Worm (Caenorhabditis elegans) whole organism, early embryonic: Measurements from ENCODE around the gene ZC250.5.

Source experiments
- B0310.2 ChIP-seq: sonication (generic microtip); optimal IDR thresholded peaks from 2 replicates; lab custom pipeline; 2016; ENCODE audit warnings: mild to moderate bottlenecking, missing genetic modification characterization, missing compliant biosample characterization
- F13C5.2 ChIP-seq: sonication (generic microtip); optimal IDR thresholded peaks from 2 replicates; lab custom pipeline; 2017; ENCODE audit warnings: mild to moderate bottlenecking, missing genetic modification characterization, inconsistent platforms, missing compliant biosample characterization
- aly-1 ChIP-seq: sonication (generic microtip); optimal IDR thresholded peaks from 2 replicates; lab custom pipeline; 2016; ENCODE audit warnings: missing genetic modification characterization, missing compliant biosample characterization
- ama-1 ChIP-seq: fragments of 150-350 bp; optimal IDR thresholded peaks from 2 replicates; lab custom pipeline; 2014
- ceh-13 ChIP-seq: fragments of 200-800 bp; sonication (Bioruptor generic); optimal IDR thresholded peaks from 2 replicates; lab custom pipeline; 2018; ENCODE audit warnings: mild to moderate bottlenecking, missing genetic modification characterization, missing compliant biosample characterization
- ceh-36 ChIP-seq: sonication (generic microtip); optimal IDR thresholded peaks from 2 replicates; lab custom pipeline; 2016; ENCODE audit warnings: missing genetic modification characterization, inconsistent platforms, missing compliant biosample characterization
- ets-7 ChIP-seq: sonication (generic microtip); optimal IDR thresholded peaks from 2 replicates; lab custom pipeline; 2016; ENCODE audit warnings: missing genotype, missing genetic modification characterization, missing compliant biosample characterization
- flt-1 ChIP-seq: fragments of 200-800 bp; sonication (Bioruptor generic); IDR thresholded peaks from 2 replicates; pipeline ENCODE4 v1.3.6; 2022; ENCODE audit warnings: missing genetic modification characterization, missing compliant biosample characterization
- hmbx-1 ChIP-seq: sonication (generic microtip); optimal IDR thresholded peaks from 2 replicates; lab custom pipeline; 2016; ENCODE audit warnings: mild to moderate bottlenecking, missing genetic modification characterization, missing compliant biosample characterization
- hmg-4 ChIP-seq: fragments of 200-800 bp; sonication (Bioruptor generic); optimal IDR thresholded peaks from 2 replicates; lab custom pipeline; 2018; ENCODE audit warnings: mild to moderate bottlenecking, missing genetic modification characterization, missing compliant biosample characterization
- hnd-1 ChIP-seq: sonication (generic microtip); optimal IDR thresholded peaks from 2 replicates; lab custom pipeline; 2016; ENCODE audit warnings: missing genetic modification characterization, missing compliant biosample characterization
- pes-1 ChIP-seq: fragments of 200-800 bp; sonication (Bioruptor generic); IDR thresholded peaks from 2 replicates; pipeline ENCODE4 v1.3.6; 2022; ENCODE audit warnings: missing genetic modification reagents, missing genetic modification characterization, missing compliant biosample characterization
- scrt-1 ChIP-seq: fragments of 200-800 bp; sonication (Bioruptor generic); IDR thresholded peaks from 2 replicates; pipeline ENCODE4 v1.3.6; 2022; ENCODE audit warnings: missing genetic modification characterization, missing compliant biosample characterization
- sea-1 ChIP-seq: fragments of 200-800 bp; sonication (Bioruptor generic); conservative IDR thresholded peaks from 2 replicates; pipeline ENCODE4 v1.3.6; 2022; ENCODE audit warnings: missing genetic modification characterization, missing compliant biosample characterization
- tbx-11 ChIP-seq: fragments of 200-800 bp; sonication (Bioruptor generic); IDR thresholded peaks from 2 replicates; pipeline ENCODE4 v1.3.6; 2022; ENCODE audit warnings: missing genetic modification characterization, missing compliant biosample characterization
- tbx-37 ChIP-seq: fragments of 200-800 bp; sonication (Bioruptor generic); conservative IDR thresholded peaks from 2 replicates; pipeline ENCODE4 v1.3.6; 2022; ENCODE audit warnings: missing genetic modification reagents, missing genetic modification characterization, missing compliant biosample characterization
- tra-4 ChIP-seq: sonication (generic microtip); optimal IDR thresholded peaks from 2 replicates; lab custom pipeline; 2017; ENCODE audit warnings: missing genetic modification characterization, missing compliant biosample characterization

ZC250.5 gene

ce11 chrV:5769500-5769899 lies 36.1 kb upstream of the ZC250.5 start:
- TF ChIP-seq ama-1 (lab: Kevin White, UChicago) (no peak), ceh-36 (tag; lab: Kevin White, UChicago) (no peak), tbx-11 (GFP tag; lab: Robert Waterston, UW) (no peak), hnd-1 (no peak), ets-7 (tag; lab: Kevin White, UChicago) (no peak), ceh-13 (GFP tag; lab: Kevin White, UChicago) (no peak)

ce11 chrV:5769999-5770398 lies 35.6 kb upstream of the ZC250.5 start:
- TF ChIP-seq tbx-37 (GFP tag; lab: Robert Waterston, UW) = no peak
- TF ChIP-seq hmg-4 (GFP tag; lab: Kevin White, UChicago) = no peak
- TF ChIP-seq pes-1 (GFP tag; lab: Robert Waterston, UW) = no peak
- no peak for TF ChIP-seq F13C5.2
- no peak for TF ChIP-seq hmbx-1 (tag; lab: Kevin White, UChicago)
- no peak for TF ChIP-seq ama-1 (lab: Kevin White, UChicago)
- no peak for TF ChIP-seq tbx-11 (GFP tag; lab: Robert Waterston, UW)

- TF ChIP-seq ama-1 (lab: Kevin White, UChicago) (no peak), tbx-37 (GFP tag; lab: Robert Waterston, UW) (no peak), ets-7 (tag; lab: Kevin White, UChicago) (no peak), tra-4 (no peak), ceh-36 (tag; lab: Kevin White, UChicago) (no peak), sea-1 (GFP tag; lab: Robert Waterston, UW) (no peak), scrt-1 (no peak), F13C5.2 (no peak)
Observed at ce11 chrV:5771627-5772026, 33.9 kb upstream of the ZC250.5 start, which contains the start of gene F44E7.3. F44E7.3 (plus strand) TSS chrV:5771945.

ce11 chrV:5772503-5772902 lies 33.1 kb upstream of the ZC250.5 start:
- no peak for TF ChIP-seq hmbx-1 (tag; lab: Kevin White, UChicago)
- no peak for TF ChIP-seq pes-1 (GFP tag; lab: Robert Waterston, UW)
- no peak for TF ChIP-seq sea-1 (GFP tag; lab: Robert Waterston, UW)
- TF ChIP-seq tra-4 = no peak
- no peak for TF ChIP-seq tbx-37 (GFP tag; lab: Robert Waterston, UW)
- TF ChIP-seq ceh-13 (GFP tag; lab: Kevin White, UChicago) = no peak
- TF ChIP-seq F13C5.2 = no peak
- no peak for TF ChIP-seq B0310.2 (tag; lab: Kevin White, UChicago)
- TF ChIP-seq scrt-1 = no peak
- TF ChIP-seq ceh-36 (tag; lab: Kevin White, UChicago) = no peak
- TF ChIP-seq ets-7 (tag; lab: Kevin White, UChicago) = no peak
- TF ChIP-seq ama-1 (lab: Kevin White, UChicago) = no peak
- no peak for TF ChIP-seq hmg-4 (GFP tag; lab: Kevin White, UChicago)
- TF ChIP-seq flt-1 (GFP tag; lab: Robert Waterston, UW) = no peak
- TF ChIP-seq aly-1 (tag; lab: Kevin White, UChicago) = no peak
- TF ChIP-seq hnd-1 = no peak
- TF ChIP-seq tbx-11 (GFP tag; lab: Robert Waterston, UW) = no peak

ce11 chrV:5774137-5774536 lies 31.4 kb upstream of the ZC250.5 start:
- TF ChIP-seq tbx-37 (GFP tag; lab: Robert Waterston, UW) (no peak), hmg-4 (GFP tag; lab: Kevin White, UChicago) (no peak), hmbx-1 (tag; lab: Kevin White, UChicago) (no peak), scrt-1 (no peak), ceh-13 (GFP tag; lab: Kevin White, UChicago) (no peak), pes-1 (GFP tag; lab: Robert Waterston, UW) (no peak), aly-1 (tag; lab: Kevin White, UChicago) (no peak), hnd-1 (no peak), B0310.2 (tag; lab: Kevin White, UChicago) (no peak), ceh-36 (tag; lab: Kevin White, UChicago) (no peak), ets-7 (tag; lab: Kevin White, UChicago) (no peak), tra-4 (no peak), F13C5.2 (no peak), tbx-11 (GFP tag; lab: Robert Waterston, UW) (no peak), flt-1 (GFP tag; lab: Robert Waterston, UW) (no peak), sea-1 (GFP tag; lab: Robert Waterston, UW) (no peak), ama-1 (lab: Kevin White, UChicago) (no peak)

ce11 chrV:5776941-5777340 lies 28.6 kb upstream of the ZC250.5 start, which contains the start of gene F44E7.4:
F44E7.4 (minus strand) TSS chrV:5776953.
- TF ChIP-seq pes-1 (GFP tag; lab: Robert Waterston, UW) (peak; percentile 87), flt-1 (GFP tag; lab: Robert Waterston, UW) (peak; percentile 77), scrt-1 (peak; percentile 82), sea-1 (GFP tag; lab: Robert Waterston, UW) (peak; percentile 84), tbx-37 (GFP tag; lab: Robert Waterston, UW) (peak; percentile 73), tbx-11 (GFP tag; lab: Robert Waterston, UW) (peak; percentile 82)

- TF ChIP-seq sea-1 (GFP tag; lab: Robert Waterston, UW) = peak; percentile 61; the same call in 1 of the 2 replicates
- TF ChIP-seq pes-1 (GFP tag; lab: Robert Waterston, UW) = peak; percentile 73
Observed at ce11 chrV:5778216-5778615, 27.4 kb upstream of the ZC250.5 start.

ce11 chrV:5779984-5780383 lies 25.6 kb upstream of the ZC250.5 start:
- TF ChIP-seq ceh-36 (tag; lab: Kevin White, UChicago) = no peak
- TF ChIP-seq B0310.2 (tag; lab: Kevin White, UChicago) = no peak
- TF ChIP-seq aly-1 (tag; lab: Kevin White, UChicago) = no peak
- TF ChIP-seq hmg-4 (GFP tag; lab: Kevin White, UChicago) = no peak
- TF ChIP-seq ets-7 (tag; lab: Kevin White, UChicago) = no peak
- TF ChIP-seq F13C5.2 = no peak
- no peak for TF ChIP-seq pes-1 (GFP tag; lab: Robert Waterston, UW)
- no peak for TF ChIP-seq tbx-37 (GFP tag; lab: Robert Waterston, UW)
- no peak for TF ChIP-seq flt-1 (GFP tag; lab: Robert Waterston, UW)
- TF ChIP-seq hnd-1 = no peak
- no peak for TF ChIP-seq hmbx-1 (tag; lab: Kevin White, UChicago)
- TF ChIP-seq ama-1 (lab: Kevin White, UChicago) = no peak
- TF ChIP-seq ceh-13 (GFP tag; lab: Kevin White, UChicago) = no peak
- no peak for TF ChIP-seq tra-4
- TF ChIP-seq tbx-11 (GFP tag; lab: Robert Waterston, UW) = no peak
- TF ChIP-seq scrt-1 = no peak
- no peak for TF ChIP-seq sea-1 (GFP tag; lab: Robert Waterston, UW)
